Fruit fly (Drosophila melanogaster): ENCODE results near the gene armi.

Gene armi

DNA sequence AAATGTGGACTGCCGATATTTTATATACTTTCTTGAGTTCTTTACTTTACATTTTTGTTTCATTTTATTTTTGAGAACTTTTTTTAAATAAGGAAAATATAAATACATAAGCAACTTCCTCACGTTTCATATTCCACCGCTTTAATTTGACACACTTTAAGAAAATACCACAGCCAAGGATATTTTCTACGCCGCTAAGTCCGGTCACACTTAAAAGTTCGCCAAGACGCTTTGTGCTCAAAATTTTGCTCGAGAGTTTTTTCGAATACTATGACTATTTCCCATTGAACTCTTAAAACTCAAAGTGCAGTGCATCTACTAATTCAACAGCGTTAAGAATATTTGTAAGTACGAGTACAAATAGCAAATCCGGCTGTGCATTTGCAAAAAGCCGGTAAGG is at the start of gene armi, which contains the start of gene CG46463:
TSS of gene armi (plus strand) at position 199 of the 400 bp plus-strand sequence.
TSS of gene CG46463 (plus strand) at position 197 of the 400 bp plus-strand sequence.
- TF ChIP-seq Gug (GFP tag; IDR thresholded peaks at IDR 0.05) (no peak), CG32006 (GFP tag; optimal IDR thresholded peaks at IDR 0.05) (no peak), CG8119 (GFP tag; IDR thresholded peaks at IDR 0.05) (no peak), CG7368 (GFP tag; optimal IDR thresholded peaks at IDR 0.05) (no peak), CG8632 (GFP tag; optimal IDR thresholded peaks at IDR 0.05) (no peak), Smox (GFP tag; optimal IDR thresholded peaks at IDR 0.05) (no peak), pdm3 (GFP tag; optimal IDR thresholded peaks at IDR 0.05) (no peak), CG34406 (GFP tag; optimal IDR thresholded peaks at IDR 0.05) (no peak), CG6163 (GFP tag; IDR thresholded peaks at IDR 0.05) (no peak), Sox102F (GFP tag; optimal IDR thresholded peaks at IDR 0.05) (no peak), CG1621 (tag; optimal IDR thresholded peaks at IDR 0.05) (no peak), cyc (GFP tag; optimal IDR thresholded peaks at IDR 0.05) (no peak), Hr4 (GFP tag; optimal IDR thresholded peaks at IDR 0.05) (no peak), Eip93F (GFP tag; optimal IDR thresholded peaks at IDR 0.05) (no peak), CG16779 (tag; optimal IDR thresholded peaks at IDR 0.05) (no peak), OdsH (GFP tag; optimal IDR thresholded peaks at IDR 0.05) (no peak)

DNA sequence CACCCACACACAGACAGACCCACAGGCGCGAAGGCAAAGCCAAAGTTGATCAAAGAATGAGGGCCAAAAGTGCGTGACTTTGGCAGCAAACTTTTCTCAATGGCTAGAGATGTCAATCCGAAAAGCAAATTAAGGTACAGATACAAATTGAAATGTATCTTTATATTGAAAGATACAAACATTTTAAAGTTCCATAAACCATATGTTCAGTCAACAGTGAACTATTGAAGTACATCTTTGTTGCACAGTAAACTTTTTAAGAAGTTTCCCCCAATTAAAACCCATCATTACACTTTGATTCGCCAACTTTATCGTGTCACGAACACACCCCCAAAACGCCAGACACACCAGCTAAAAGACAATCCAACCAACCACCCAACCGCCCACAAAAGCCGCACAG is 49.4 kb upstream of the armi start:
- TF ChIP-seq vri (GFP tag; optimal IDR thresholded peaks at IDR 0.05) (no peak), spab (GFP tag; optimal IDR thresholded peaks at IDR 0.05) (no peak), Hr39 (GFP tag; optimal IDR thresholded peaks at IDR 0.05) (no peak), Eip78C (GFP tag) (peak; percentile 32)

DNA sequence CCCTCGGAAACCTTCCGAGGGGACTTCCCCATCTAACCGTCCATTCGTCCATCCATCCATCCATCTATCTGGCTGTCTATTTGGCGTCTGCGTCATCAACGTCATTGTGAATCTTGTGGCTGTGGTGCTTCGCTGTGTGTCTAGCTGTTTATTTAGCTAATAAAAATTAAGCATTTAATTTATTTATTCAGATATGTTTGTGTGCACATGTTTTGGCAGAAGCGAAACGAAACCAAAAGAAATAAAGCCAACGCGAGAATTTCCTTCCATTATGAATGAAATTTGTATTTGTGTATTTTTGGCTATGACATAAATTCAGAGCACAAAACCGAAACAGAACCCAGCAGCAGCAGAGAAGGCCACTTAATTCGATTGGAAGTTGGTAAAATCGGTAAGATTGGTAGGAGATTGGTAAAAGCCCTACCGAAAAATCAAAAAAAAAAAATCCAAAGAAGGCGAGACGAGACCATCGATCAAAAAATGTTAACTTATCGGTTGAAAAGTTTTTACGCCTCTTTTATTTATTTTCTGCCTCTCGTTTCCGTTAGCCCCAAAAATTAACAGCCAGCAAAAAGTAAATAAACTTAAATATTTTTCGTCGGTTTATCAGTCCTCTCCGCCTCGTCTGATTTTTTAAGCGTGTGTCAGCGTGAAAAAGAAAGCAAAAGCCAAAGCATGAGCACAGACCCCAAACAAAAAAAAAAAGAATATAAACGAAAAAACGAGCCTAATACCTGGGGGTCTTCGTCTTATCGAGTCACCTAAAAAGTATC is 46.1 kb upstream of the armi start:
- TF ChIP-seq fkh (GFP tag; optimal IDR thresholded peaks at IDR 0.05) (peak; percentile 52), svp (GFP tag) (peak; percentile 56), CG34406 (GFP tag; optimal IDR thresholded peaks at IDR 0.05) (no peak)

DNA sequence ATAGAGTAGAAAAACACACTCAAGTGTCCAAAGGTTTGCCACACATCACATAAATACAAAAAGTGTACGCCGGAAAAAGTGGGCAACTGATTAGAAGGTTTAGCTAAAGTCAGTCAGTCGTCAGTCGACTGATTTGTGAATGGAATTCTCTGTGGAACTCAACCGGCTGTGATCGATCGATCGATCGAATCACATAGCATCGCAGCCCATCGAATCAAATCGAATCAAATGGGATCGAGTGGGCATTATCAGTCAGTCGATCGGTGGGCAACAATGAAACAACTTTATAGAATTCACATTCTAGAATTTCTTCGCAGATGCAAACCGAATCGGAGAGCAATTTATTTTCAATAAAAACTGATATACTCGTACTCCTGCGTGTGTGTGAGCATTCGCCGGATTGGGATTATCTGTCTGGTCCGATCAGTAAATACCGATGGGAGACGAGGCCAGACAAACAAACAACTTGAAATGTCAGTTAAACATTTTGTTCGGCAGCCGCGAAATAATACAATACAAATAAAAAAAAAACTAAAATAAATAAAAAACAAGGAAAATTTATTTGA is 45.4 kb upstream of the armi start:
- TF ChIP-seq CG8119 (GFP tag; IDR thresholded peaks at IDR 0.05), result no peak
- no peak for TF ChIP-seq fd59A (GFP tag; optimal IDR thresholded peaks at IDR 0.05)
- TF ChIP-seq CG10669 (GFP tag; optimal IDR thresholded peaks at IDR 0.05), result no peak
- no peak for TF ChIP-seq CG11294 (GFP tag; IDR thresholded peaks at IDR 0.05)
- no peak for TF ChIP-seq net (GFP tag; optimal IDR thresholded peaks at IDR 0.05)
- no peak for TF ChIP-seq CG11762 (GFP tag; optimal IDR thresholded peaks at IDR 0.05; ENCODE audit: insufficient read depth)
- peak; percentile 39 for TF ChIP-seq fkh (GFP tag; optimal IDR thresholded peaks at IDR 0.05)
- peak; percentile 30 for TF ChIP-seq svp (GFP tag)
- TF ChIP-seq Sox15 (GFP tag; optimal IDR thresholded peaks at IDR 0.05), result no peak
- peak; percentile 6 for TF ChIP-seq Eip78C (GFP tag)
- TF ChIP-seq CG6792 (GFP tag; optimal IDR thresholded peaks at IDR 0.05), result no peak
- TF ChIP-seq Hr4 (GFP tag; optimal IDR thresholded peaks at IDR 0.05), result no peak
- TF ChIP-seq CG32006 (GFP tag; optimal IDR thresholded peaks at IDR 0.05), result no peak
- no peak for TF ChIP-seq CG3032 (tag; optimal IDR thresholded peaks at IDR 0.05)
- no peak for TF ChIP-seq Sox102F (GFP tag; optimal IDR thresholded peaks at IDR 0.05)
- no peak for TF ChIP-seq Smox (GFP tag; optimal IDR thresholded peaks at IDR 0.05)
- TF ChIP-seq Ets21C (GFP tag; optimal IDR thresholded peaks at IDR 0.05), result no peak
- TF ChIP-seq CG6854 (GFP tag; optimal IDR thresholded peaks at IDR 0.05), result no peak
- no peak for TF ChIP-seq esn (GFP tag; optimal IDR thresholded peaks at IDR 0.05)

DNA sequence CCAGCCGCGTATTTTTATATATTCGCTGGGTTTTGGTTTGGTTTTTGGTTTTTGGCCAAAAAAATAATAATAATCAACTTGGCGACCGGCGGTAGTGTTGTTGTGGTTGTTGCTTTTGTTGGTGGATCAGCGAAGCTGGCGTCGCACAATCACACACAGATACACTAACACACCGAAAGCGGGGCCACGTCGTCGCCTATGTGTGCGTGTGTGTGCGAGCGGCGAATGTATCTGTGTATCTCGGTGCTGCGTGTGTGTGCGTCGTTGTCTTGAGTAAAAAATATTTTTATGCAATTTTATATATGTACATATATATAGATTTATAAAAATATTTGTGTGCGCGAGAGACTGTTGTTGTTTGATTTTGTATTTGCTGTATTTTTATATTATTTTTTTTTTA is 44.0 kb upstream of the armi start:
- TF ChIP-seq Blimp-1 (GFP tag; optimal IDR thresholded peaks at IDR 0.05), result no peak
- no peak for TF ChIP-seq CG3032 (tag; optimal IDR thresholded peaks at IDR 0.05)
- TF ChIP-seq CG6163 (GFP tag; IDR thresholded peaks at IDR 0.05), result peak; percentile 42; the same call in 1 of the 3 replicates
- no peak for TF ChIP-seq Hr38 (GFP tag; optimal IDR thresholded peaks at IDR 0.05)
- TF ChIP-seq spab (GFP tag; optimal IDR thresholded peaks at IDR 0.05), result no peak
- TF ChIP-seq CG7368 (GFP tag; optimal IDR thresholded peaks at IDR 0.05), result no peak
- TF ChIP-seq dsx (GFP tag; optimal IDR thresholded peaks at IDR 0.05; ENCODE audit: poor library complexity, severe bottlenecking), result no peak
- TF ChIP-seq CG10631 (GFP tag; optimal IDR thresholded peaks at IDR 0.05), result no peak
- TF ChIP-seq CG15336 (GFP tag; IDR thresholded peaks at IDR 0.05), result peak; percentile 30; the same call in 1 of the 2 replicates
- no peak for TF ChIP-seq fd59A (GFP tag; optimal IDR thresholded peaks at IDR 0.05)
- peak; percentile 57 for TF ChIP-seq CG6276 (GFP tag; optimal IDR thresholded peaks at IDR 0.05)
- no peak for TF ChIP-seq salr (GFP tag; optimal IDR thresholded peaks at IDR 0.05)
- no peak for TF ChIP-seq CG9139 (GFP tag; optimal IDR thresholded peaks at IDR 0.05)
- TF ChIP-seq Hr4 (GFP tag; optimal IDR thresholded peaks at IDR 0.05), result no peak
- no peak for TF ChIP-seq CG32006 (GFP tag; optimal IDR thresholded peaks at IDR 0.05)
- TF ChIP-seq cyc (GFP tag; optimal IDR thresholded peaks at IDR 0.05), result no peak
- TF ChIP-seq dac (GFP tag; optimal IDR thresholded peaks at IDR 0.05), result no peak
